Worm (Caenorhabditis elegans): Measurements from ENCODE around the gene dmsr-16.

- TF ChIP-seq K12H6.12 (tag; optimal IDR thresholded peaks at IDR 0.05) (no peak), ets-4 (GFP tag; optimal IDR thresholded peaks at IDR 0.05) (no peak), lir-1 (GFP tag; conservative IDR thresholded peaks at IDR 0.05) (no peak), gei-17 (GFP tag; optimal IDR thresholded peaks at IDR 0.05) (no peak), him-1 (tag; optimal IDR thresholded peaks at IDR 0.05) (no peak), attf-5 (GFP tag; optimal IDR thresholded peaks at IDR 0.05) (no peak)
Measured at ce11 chrV:6782260-6782659, 26.6 kb downstream of the dmsr-16 start.

Data from whole organism, young adult.